Worm (Caenorhabditis elegans): ENCODE results near the gene T26C11.9.

Gene T26C11.9

DNA sequence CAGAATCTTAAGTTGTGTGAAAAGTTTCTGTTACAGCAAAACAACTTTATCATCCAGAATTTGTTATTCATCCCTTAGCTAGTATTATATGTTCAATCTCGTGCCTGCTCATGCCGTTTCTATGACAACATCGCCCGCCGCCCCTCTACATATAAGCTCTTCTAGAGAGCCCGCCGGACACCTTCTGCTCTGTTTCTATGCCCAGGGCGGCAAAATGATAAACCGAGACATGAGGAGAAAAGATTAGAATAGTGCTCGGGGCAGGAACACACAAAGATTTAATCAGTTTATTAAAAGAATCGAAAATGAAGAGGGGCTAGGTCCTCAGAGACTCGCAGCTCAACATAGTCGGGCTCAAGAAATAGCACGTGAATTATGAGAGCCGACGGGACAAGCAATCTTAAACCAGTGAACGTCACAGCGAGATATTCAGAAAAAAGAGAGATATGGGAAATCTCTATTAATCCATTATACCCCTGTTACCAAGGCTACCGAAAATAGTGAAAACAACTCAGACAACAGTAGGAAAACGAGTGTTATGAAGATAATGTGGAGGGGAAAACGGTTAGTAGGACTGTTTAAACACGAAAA, 34.9 kb upstream of the T26C11.9 start:
- TF ChIP-seq ces-1 (GFP tag; optimal IDR thresholded peaks at IDR 0.05) (peak; percentile 33), sem-2 (GFP tag; optimal IDR thresholded peaks at IDR 0.05) (no peak)

DNA sequence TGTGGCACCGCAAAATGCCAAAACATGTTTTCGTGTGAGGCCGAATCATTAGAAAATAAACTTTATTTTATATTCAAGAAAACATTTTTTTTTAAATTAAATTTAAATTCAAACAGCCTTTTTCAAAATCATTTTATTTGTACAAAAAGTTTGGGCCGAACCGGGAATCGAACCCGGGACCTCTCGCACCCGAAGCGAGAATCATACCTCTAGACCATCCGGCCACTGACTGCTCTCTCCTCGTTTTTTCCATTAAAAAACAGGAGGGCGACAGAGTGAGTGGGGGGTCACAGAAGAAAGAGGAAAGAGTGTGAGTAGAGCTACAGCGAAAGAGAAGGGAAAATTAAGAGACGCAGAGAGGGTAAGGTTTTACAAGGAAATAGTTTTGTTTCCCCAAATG, 27.0 kb upstream of the T26C11.9 start:
- TF ChIP-seq lin-13 (tag; optimal IDR thresholded peaks at IDR 0.05) (peak; percentile 55), elt-1 (tag; optimal IDR thresholded peaks at IDR 0.05; ENCODE audit: borderline replicate concordance, insufficient read depth) (no peak), nhr-28 (tag; optimal IDR thresholded peaks at IDR 0.05) (peak; percentile 47), nhr-237 (tag; optimal IDR thresholded peaks at IDR 0.05) (peak; percentile 12), flh-1 (GFP tag; optimal IDR thresholded peaks at IDR 0.05) (peak; percentile 57), drap-1 (GFP tag; optimal IDR thresholded peaks at IDR 0.05) (peak; percentile 83), nhr-2 (tag; optimal IDR thresholded peaks at IDR 0.05) (no peak), lsy-2 (tag; optimal IDR thresholded peaks at IDR 0.05) (no peak), ces-1 (GFP tag; optimal IDR thresholded peaks at IDR 0.05) (peak; percentile 35), mab-5 (tag; optimal IDR thresholded peaks at IDR 0.05) (no peak), zip-8 (tag; optimal IDR thresholded peaks at IDR 0.05) (no peak), elt-3 (tag; optimal IDR thresholded peaks at IDR 0.05) (no peak), M03D4.4 (tag; optimal IDR thresholded peaks at IDR 0.05) (peak; percentile 88), ham-2 (GFP tag; optimal IDR thresholded peaks at IDR 0.05) (peak; percentile 51), ceh-43 (GFP tag; optimal IDR thresholded peaks at IDR 0.05) (no peak), cnd-1 (tag; optimal IDR thresholded peaks at IDR 0.05) (peak; percentile 82), sem-2 (GFP tag; optimal IDR thresholded peaks at IDR 0.05) (peak; percentile 74), unc-120 (tag; optimal IDR thresholded peaks at IDR 0.05; ENCODE audit: poor library complexity, severe bottlenecking) (peak; percentile 75), lin-32 (GFP tag; optimal IDR thresholded peaks at IDR 0.05) (peak; percentile 39), unc-39 (tag; optimal IDR thresholded peaks at IDR 0.05) (no peak), ceh-83 (GFP tag; optimal IDR thresholded peaks at IDR 0.05) (peak; percentile 91), nhr-76 (tag; optimal IDR thresholded peaks at IDR 0.05) (no peak), ztf-11 (tag; optimal IDR thresholded peaks at IDR 0.05) (peak; percentile 23), sptf-1 (tag; optimal IDR thresholded peaks at IDR 0.05) (peak; percentile 84), blmp-1 (tag; optimal IDR thresholded peaks at IDR 0.05) (no peak), pha-4 (tag; optimal IDR thresholded peaks at IDR 0.05) (peak; percentile 5), mls-2 (tag; optimal IDR thresholded peaks at IDR 0.05) (peak; percentile 78), bed-3 (GFP tag; optimal IDR thresholded peaks at IDR 0.05) (peak; percentile 63), nhr-12 (tag; optimal IDR thresholded peaks at IDR 0.05) (no peak), tbx-8 (GFP tag; optimal IDR thresholded peaks at IDR 0.05) (peak; percentile 64), mep-1 (tag; optimal IDR thresholded peaks at IDR 0.05) (peak; percentile 39), ceh-39 (tag; optimal IDR thresholded peaks at IDR 0.05) (peak; percentile 30), hlh-1 (tag; optimal IDR thresholded peaks at IDR 0.05) (peak; percentile 14), unc-62 (GFP tag; optimal IDR thresholded peaks at IDR 0.05) (no peak), snpc-4 (tag; optimal IDR thresholded peaks at IDR 0.05) (no peak)

DNA sequence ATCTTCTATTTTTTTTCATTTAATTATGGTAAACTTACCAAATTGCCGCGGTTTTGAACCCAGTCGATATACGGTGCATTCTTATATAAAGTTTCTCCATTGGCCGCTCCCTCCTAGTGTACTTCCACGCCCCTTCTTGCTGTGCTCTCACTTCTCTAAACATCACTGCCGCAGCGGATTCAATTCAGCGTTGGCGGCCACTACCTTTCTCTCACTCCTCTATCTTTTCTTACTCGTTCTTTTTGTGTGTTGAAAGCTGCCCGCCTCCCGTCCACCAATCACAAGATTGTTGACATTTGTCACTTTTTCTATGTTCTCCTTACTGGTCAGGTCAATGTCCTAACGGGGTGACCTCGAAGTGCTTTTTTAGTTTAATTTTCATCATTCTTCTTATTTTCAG, 17.3 kb upstream of the T26C11.9 start:
- peak; percentile 61 for TF ChIP-seq lsy-2 (tag; optimal IDR thresholded peaks at IDR 0.05)
- no peak for TF ChIP-seq hlh-1 (tag; optimal IDR thresholded peaks at IDR 0.05)
- no peak for TF ChIP-seq mab-5 (tag; optimal IDR thresholded peaks at IDR 0.05)
- peak; percentile 11 for TF ChIP-seq pha-4 (tag; optimal IDR thresholded peaks at IDR 0.05)
- TF ChIP-seq nhr-12 (tag; optimal IDR thresholded peaks at IDR 0.05): no peak

DNA sequence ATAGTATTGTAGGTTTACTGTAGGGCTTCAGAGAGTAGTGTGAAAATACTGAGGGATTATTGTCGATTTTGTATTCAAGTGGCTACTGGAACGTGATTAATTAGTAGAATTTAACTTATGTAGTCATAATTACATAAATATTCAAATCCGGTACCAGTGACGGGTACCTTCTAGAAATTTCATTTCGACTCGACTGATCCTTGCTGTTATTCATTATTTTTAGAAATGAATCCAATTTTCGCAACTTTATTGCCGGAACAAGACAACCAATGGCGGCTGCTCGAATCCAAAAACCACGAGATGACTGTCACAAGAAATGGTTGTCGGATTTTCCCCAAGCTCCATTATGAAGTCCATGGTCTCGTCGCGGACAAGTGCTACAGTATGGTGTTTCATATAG, 11.3 kb upstream of the T26C11.9 start, which contains the start of gene tbx-41:
tbx-41 (plus strand) TSS at position 301 of the 400 bp plus-strand sequence.
- TF ChIP-seq nhr-28 (tag; optimal IDR thresholded peaks at IDR 0.05) (no peak), mls-2 (tag; optimal IDR thresholded peaks at IDR 0.05) (no peak), bed-3 (GFP tag; optimal IDR thresholded peaks at IDR 0.05) (no peak), elt-1 (tag; optimal IDR thresholded peaks at IDR 0.05; ENCODE audit: borderline replicate concordance, insufficient read depth) (no peak), tbx-8 (GFP tag; optimal IDR thresholded peaks at IDR 0.05) (no peak)
